Worm (Caenorhabditis elegans) whole organism, early embryonic: ENCODE measurements around the gene clec-171.

Experiments
- B0310.2 ChIP-seq: sonication (generic microtip); optimal IDR thresholded peaks from 2 replicates; lab custom pipeline; 2016; ENCODE audit warnings: mild to moderate bottlenecking, missing genetic modification characterization, missing compliant biosample characterization
- F13C5.2 ChIP-seq: sonication (generic microtip); optimal IDR thresholded peaks from 2 replicates; lab custom pipeline; 2017; ENCODE audit warnings: mild to moderate bottlenecking, missing genetic modification characterization, inconsistent platforms, missing compliant biosample characterization
- aly-1 ChIP-seq: sonication (generic microtip); optimal IDR thresholded peaks from 2 replicates; lab custom pipeline; 2016; ENCODE audit warnings: missing genetic modification characterization, missing compliant biosample characterization
- ama-1 ChIP-seq: fragments of 150-350 bp; optimal IDR thresholded peaks from 2 replicates; lab custom pipeline; 2014
- ceh-13 ChIP-seq: fragments of 200-800 bp; sonication (Bioruptor generic); optimal IDR thresholded peaks from 2 replicates; lab custom pipeline; 2018; ENCODE audit warnings: mild to moderate bottlenecking, missing genetic modification characterization, missing compliant biosample characterization
- ceh-36 ChIP-seq: sonication (generic microtip); optimal IDR thresholded peaks from 2 replicates; lab custom pipeline; 2016; ENCODE audit warnings: missing genetic modification characterization, inconsistent platforms, missing compliant biosample characterization
- ets-7 ChIP-seq: sonication (generic microtip); optimal IDR thresholded peaks from 2 replicates; lab custom pipeline; 2016; ENCODE audit warnings: missing genotype, missing genetic modification characterization, missing compliant biosample characterization
- flt-1 ChIP-seq: fragments of 200-800 bp; sonication (Bioruptor generic); IDR thresholded peaks from 2 replicates; pipeline ENCODE4 v1.3.6; 2022; ENCODE audit warnings: missing genetic modification characterization, missing compliant biosample characterization
- hmbx-1 ChIP-seq: sonication (generic microtip); optimal IDR thresholded peaks from 2 replicates; lab custom pipeline; 2016; ENCODE audit warnings: mild to moderate bottlenecking, missing genetic modification characterization, missing compliant biosample characterization
- hmg-4 ChIP-seq: fragments of 200-800 bp; sonication (Bioruptor generic); optimal IDR thresholded peaks from 2 replicates; lab custom pipeline; 2018; ENCODE audit warnings: mild to moderate bottlenecking, missing genetic modification characterization, missing compliant biosample characterization
- hnd-1 ChIP-seq: sonication (generic microtip); optimal IDR thresholded peaks from 2 replicates; lab custom pipeline; 2016; ENCODE audit warnings: missing genetic modification characterization, missing compliant biosample characterization
- pes-1 ChIP-seq: fragments of 200-800 bp; sonication (Bioruptor generic); IDR thresholded peaks from 2 replicates; pipeline ENCODE4 v1.3.6; 2022; ENCODE audit warnings: missing genetic modification reagents, missing genetic modification characterization, missing compliant biosample characterization
- scrt-1 ChIP-seq: fragments of 200-800 bp; sonication (Bioruptor generic); IDR thresholded peaks from 2 replicates; pipeline ENCODE4 v1.3.6; 2022; ENCODE audit warnings: missing genetic modification characterization, missing compliant biosample characterization
- sea-1 ChIP-seq: fragments of 200-800 bp; sonication (Bioruptor generic); conservative IDR thresholded peaks from 2 replicates; pipeline ENCODE4 v1.3.6; 2022; ENCODE audit warnings: missing genetic modification characterization, missing compliant biosample characterization
- tbx-11 ChIP-seq: fragments of 200-800 bp; sonication (Bioruptor generic); IDR thresholded peaks from 2 replicates; pipeline ENCODE4 v1.3.6; 2022; ENCODE audit warnings: missing genetic modification characterization, missing compliant biosample characterization
- tbx-37 ChIP-seq: fragments of 200-800 bp; sonication (Bioruptor generic); conservative IDR thresholded peaks from 2 replicates; pipeline ENCODE4 v1.3.6; 2022; ENCODE audit warnings: missing genetic modification reagents, missing genetic modification characterization, missing compliant biosample characterization
- tra-4 ChIP-seq: sonication (generic microtip); optimal IDR thresholded peaks from 2 replicates; lab custom pipeline; 2017; ENCODE audit warnings: missing genetic modification characterization, missing compliant biosample characterization

clec-171 gene

ce11 chrIV:1407049-1407448, 20.1 kb downstream of the clec-171 start:
- no peak for TF ChIP-seq hmg-4 (GFP tag; lab: Kevin White, UChicago)
- no peak for TF ChIP-seq flt-1 (GFP tag; lab: Robert Waterston, UW)
- no peak for TF ChIP-seq tbx-11 (GFP tag; lab: Robert Waterston, UW)
- TF ChIP-seq ceh-13 (GFP tag; lab: Kevin White, UChicago), result no peak
- no peak for TF ChIP-seq pes-1 (GFP tag; lab: Robert Waterston, UW)
- TF ChIP-seq hnd-1 (tag; lab: Kevin White, UChicago), result no peak
- TF ChIP-seq ceh-36 (tag; lab: Kevin White, UChicago), result no peak
- no peak for TF ChIP-seq tbx-37 (GFP tag; lab: Robert Waterston, UW)
- no peak for TF ChIP-seq scrt-1

ce11 chrIV:1406267-1406666, 20.9 kb downstream of the clec-171 start, which contains the start of gene spp-31:
spp-31 (plus strand) TSS chrIV:1406567.
- TF ChIP-seq hmbx-1 (no peak), ceh-13 (GFP tag; lab: Kevin White, UChicago) (no peak)

- no peak for TF ChIP-seq flt-1 (GFP tag; lab: Robert Waterston, UW)
Observed at ce11 chrIV:1405780-1406179, 21.4 kb downstream of the clec-171 start.

ce11 chrIV:1403960-1404359, 23.2 kb downstream of the clec-171 start:
- TF ChIP-seq B0310.2 (tag; lab: Kevin White, UChicago), result no peak
- TF ChIP-seq sea-1 (GFP tag; lab: Robert Waterston, UW), result no peak
- TF ChIP-seq ama-1, result no peak
- TF ChIP-seq tbx-11 (GFP tag; lab: Robert Waterston, UW), result no peak
- TF ChIP-seq ceh-13 (GFP tag; lab: Kevin White, UChicago), result no peak
- TF ChIP-seq F13C5.2 (tag; lab: Kevin White, UChicago), result no peak
- TF ChIP-seq flt-1 (GFP tag; lab: Robert Waterston, UW), result no peak
- no peak for TF ChIP-seq hmbx-1
- TF ChIP-seq scrt-1, result no peak
- TF ChIP-seq hmg-4 (GFP tag; lab: Kevin White, UChicago), result no peak
- TF ChIP-seq tbx-37 (GFP tag; lab: Robert Waterston, UW), result no peak
- TF ChIP-seq ets-7 (tag; lab: Kevin White, UChicago), result no peak
- TF ChIP-seq ceh-36 (tag; lab: Kevin White, UChicago), result no peak
- TF ChIP-seq aly-1 (tag; lab: Kevin White, UChicago), result no peak

- no peak for TF ChIP-seq scrt-1
Observed at ce11 chrIV:1400016-1400415, 27.2 kb downstream of the clec-171 start.

ce11 chrIV:1397895-1398294, 29.3 kb downstream of the clec-171 start:
- no peak for TF ChIP-seq pes-1 (GFP tag; lab: Robert Waterston, UW)
- TF ChIP-seq hmbx-1, result no peak
- no peak for TF ChIP-seq ama-1
- no peak for TF ChIP-seq B0310.2 (tag; lab: Kevin White, UChicago)
- TF ChIP-seq scrt-1, result no peak
- no peak for TF ChIP-seq ceh-13 (GFP tag; lab: Kevin White, UChicago)
- TF ChIP-seq ets-7 (tag; lab: Kevin White, UChicago), result no peak
- TF ChIP-seq F13C5.2 (tag; lab: Kevin White, UChicago), result no peak
- no peak for TF ChIP-seq ceh-36 (tag; lab: Kevin White, UChicago)
- TF ChIP-seq hmg-4 (GFP tag; lab: Kevin White, UChicago), result no peak
- TF ChIP-seq aly-1 (tag; lab: Kevin White, UChicago), result no peak
- no peak for TF ChIP-seq hnd-1 (tag; lab: Kevin White, UChicago)
- no peak for TF ChIP-seq tbx-11 (GFP tag; lab: Robert Waterston, UW)
- no peak for TF ChIP-seq tra-4
- TF ChIP-seq flt-1 (GFP tag; lab: Robert Waterston, UW), result no peak
- TF ChIP-seq tbx-37 (GFP tag; lab: Robert Waterston, UW), result no peak
- TF ChIP-seq sea-1 (GFP tag; lab: Robert Waterston, UW), result no peak

- TF ChIP-seq ama-1, result no peak
- no peak for TF ChIP-seq ceh-36 (tag; lab: Kevin White, UChicago)
- no peak for TF ChIP-seq hmbx-1
- no peak for TF ChIP-seq F13C5.2 (tag; lab: Kevin White, UChicago)
- no peak for TF ChIP-seq aly-1 (tag; lab: Kevin White, UChicago)
- no peak for TF ChIP-seq sea-1 (GFP tag; lab: Robert Waterston, UW)
- TF ChIP-seq pes-1 (GFP tag; lab: Robert Waterston, UW), result no peak
- no peak for TF ChIP-seq tra-4
- TF ChIP-seq hmg-4 (GFP tag; lab: Kevin White, UChicago), result no peak
- TF ChIP-seq scrt-1, result no peak
- no peak for TF ChIP-seq ceh-13 (GFP tag; lab: Kevin White, UChicago)
Observed at ce11 chrIV:1394077-1394476, 33.1 kb downstream of the clec-171 start.

- TF ChIP-seq tra-4, result no peak
- TF ChIP-seq hmbx-1, result no peak
- no peak for TF ChIP-seq ama-1
- TF ChIP-seq ceh-36 (tag; lab: Kevin White, UChicago), result no peak
- TF ChIP-seq flt-1 (GFP tag; lab: Robert Waterston, UW), result no peak
Observed at ce11 chrIV:1391446-1391845, 35.7 kb downstream of the clec-171 start.

ce11 chrIV:1390102-1390501, 37.1 kb downstream of the clec-171 start:
- no peak for TF ChIP-seq hnd-1 (tag; lab: Kevin White, UChicago)
- no peak for TF ChIP-seq hmbx-1
- no peak for TF ChIP-seq flt-1 (GFP tag; lab: Robert Waterston, UW)
- TF ChIP-seq hmg-4 (GFP tag; lab: Kevin White, UChicago), result no peak
